Fruit fly (Drosophila melanogaster) whole organism, embryonic: Measurements from ENCODE around the gene CG7058.

Experiments
- CG1024 ChIP-seq: fragments of 200-800 bp; sonication (Bioruptor generic); IDR thresholded peaks from 2 replicates; pipeline ENCODE4 v1.3.6; 2022; ENCODE audit warnings: missing biosample characterization, missing genetic modification characterization
- CG11093 ChIP-seq: fragments of 200-800 bp; sonication (Bioruptor generic); IDR thresholded peaks from 3 replicates; pipeline ENCODE4 v1.3.6; 2022; ENCODE audit warnings: missing biosample characterization, missing genetic modification characterization
- CG11247 ChIP-seq: fragments of 200-800 bp; sonication (Bioruptor generic); IDR thresholded peaks from 2 replicates; pipeline ENCODE4 v1.3.6; 2022; ENCODE audit warnings: missing biosample characterization, missing genetic modification characterization
- CG11696 ChIP-seq: fragments of 200-800 bp; sonication (Bioruptor generic); IDR thresholded peaks from 2 replicates; pipeline ENCODE4 v1.3.6; 2022; ENCODE audit warnings: missing biosample characterization, missing genetic modification characterization
- CG13287 ChIP-seq: fragments of 200-800 bp; sonication (Bioruptor generic); IDR thresholded peaks from 2 replicates; pipeline ENCODE4 v1.3.6; 2022; ENCODE audit warnings: missing biosample characterization, missing genetic modification characterization; ENCODE audit not compliant: partially characterized antibody
- CG15011 ChIP-seq: fragments of 200-800 bp; sonication (Bioruptor generic); optimal IDR thresholded peaks from 3 replicates; lab custom pipeline; 2018; ENCODE audit warnings: missing biosample characterization, mild to moderate bottlenecking, missing genetic modification characterization
- CG15479 ChIP-seq: fragments of 200-800 bp; sonication (Bioruptor generic); optimal IDR thresholded peaks from 3 replicates; lab custom pipeline; 2019; ENCODE audit warnings: missing biosample characterization, mild to moderate bottlenecking, missing genetic modification characterization, moderate library complexity
- CG16779 ChIP-seq: fragments of 200-800 bp; sonication (Bioruptor generic); IDR thresholded peaks from 2 replicates; pipeline ENCODE4 v1.3.6; 2022; ENCODE audit warnings: missing biosample characterization, missing genetic modification characterization
- CG16813 ChIP-seq: fragments of 200-800 bp; sonication (Bioruptor generic); IDR thresholded peaks from 3 replicates; pipeline ENCODE4 v1.3.6; 2022; ENCODE audit warnings: missing biosample characterization, missing genetic modification characterization; ENCODE audit not compliant: partially characterized antibody
- CG16815 ChIP-seq: fragments of 200-800 bp; sonication (Bioruptor generic); optimal IDR thresholded peaks from 3 replicates; lab custom pipeline; 2017; ENCODE audit warnings: missing biosample characterization, mild to moderate bottlenecking, missing genetic modification characterization
- CG17612 ChIP-seq: fragments of 200-800 bp; sonication (Bioruptor generic); IDR thresholded peaks from 2 replicates; pipeline ENCODE4 v1.3.6; 2022; ENCODE audit warnings: missing biosample characterization, missing genetic modification characterization
- CG17802 ChIP-seq: fragments of 200-800 bp; sonication (Bioruptor generic); optimal IDR thresholded peaks from 2 replicates; lab custom pipeline; 2018; ENCODE audit warnings: missing biosample characterization, mild to moderate bottlenecking, missing genetic modification characterization, moderate library complexity
- CG17912 ChIP-seq: fragments of 200-800 bp; sonication (Bioruptor generic); optimal IDR thresholded peaks from 2 replicates; lab custom pipeline; 2018; ENCODE audit warnings: missing biosample characterization, mild to moderate bottlenecking, missing genetic modification characterization
- CG2202 ChIP-seq: fragments of 200-800 bp; sonication (Bioruptor generic); optimal IDR thresholded peaks from 2 replicates; lab custom pipeline; 2018; ENCODE audit warnings: missing biosample characterization, mild to moderate bottlenecking, missing genetic modification characterization
- CG30020 ChIP-seq: fragments of 200-800 bp; optimal IDR thresholded peaks from 2 replicates; lab custom pipeline; 2019; ENCODE audit warnings: missing biosample characterization, mild to moderate bottlenecking, missing genetic modification characterization, moderate library complexity
- CG31365 ChIP-seq: fragments of 200-800 bp; sonication (Bioruptor generic); optimal IDR thresholded peaks from 2 replicates; lab custom pipeline; 2018; ENCODE audit warnings: missing biosample characterization, mild to moderate bottlenecking, missing genetic modification characterization
- CG4360 ChIP-seq: fragments of 200-800 bp; sonication (Bioruptor generic); IDR thresholded peaks from 2 replicates; pipeline ENCODE4 v1.3.6; 2022; ENCODE audit warnings: missing biosample characterization, missing genetic modification characterization
- CG6791 ChIP-seq: fragments of 200-800 bp; sonication (Bioruptor generic); IDR thresholded peaks from 3 replicates; pipeline ENCODE4 v1.3.6; 2022; ENCODE audit warnings: missing biosample characterization, missing genetic modification characterization; ENCODE audit not compliant: partially characterized antibody
- CG7357 ChIP-seq: fragments of 200-800 bp; sonication (Bioruptor generic); IDR thresholded peaks from 3 replicates; pipeline ENCODE4 v1.3.6; 2022; ENCODE audit warnings: missing biosample characterization, missing genetic modification characterization
- CG7839 ChIP-seq: fragments of 200-800 bp; sonication (Bioruptor generic); optimal IDR thresholded peaks from 3 replicates; lab custom pipeline; 2018; ENCODE audit warnings: missing biosample characterization, mild to moderate bottlenecking, missing genetic modification characterization, moderate library complexity
- CG7987 ChIP-seq: fragments of 200-800 bp; sonication (Bioruptor generic); optimal IDR thresholded peaks from 2 replicates; lab custom pipeline; 2018; ENCODE audit warnings: missing biosample characterization, mild to moderate bottlenecking, missing genetic modification characterization, moderate library complexity
- Camta ChIP-seq: fragments of 200-800 bp; sonication (Bioruptor generic); optimal IDR thresholded peaks from 2 replicates; lab custom pipeline; 2016; ENCODE audit warnings: missing biosample characterization, missing genetic modification characterization
- CkIIα-i1 ChIP-seq: fragments of 200-800 bp; sonication (Bioruptor generic); IDR thresholded peaks from 2 replicates; pipeline ENCODE4 v1.3.6; 2022; ENCODE audit warnings: missing biosample characterization, missing genetic modification characterization
- Dbx ChIP-seq: fragments of 200-800 bp; sonication (Bioruptor generic); IDR thresholded peaks from 3 replicates; pipeline ENCODE4 v1.3.6; 2022; ENCODE audit warnings: missing biosample characterization, missing genetic modification characterization
- Dfd ChIP-seq, 2 experiments: fragments of >200 bp; optimal IDR thresholded peaks; 2 replicates each; lab custom pipeline; 2017; ENCODE audit warnings: missing biosample characterization in 2 of 2, missing genetic modification characterization in 2 of 2
- Fer1 ChIP-seq: fragments of 200-800 bp; sonication (Bioruptor generic); optimal IDR thresholded peaks from 2 replicates; lab custom pipeline; 2017; ENCODE audit warnings: missing biosample characterization, mild to moderate bottlenecking, missing genetic modification characterization
- HLH3B ChIP-seq: fragments of 200-800 bp; sonication (Bioruptor generic); IDR thresholded peaks from 2 replicates; pipeline ENCODE4 v1.3.6; 2022; ENCODE audit warnings: missing biosample characterization, missing genetic modification characterization
- Hey ChIP-seq: fragments of 200-800 bp; sonication (Bioruptor generic); optimal IDR thresholded peaks from 3 replicates; lab custom pipeline; 2018; ENCODE audit warnings: missing biosample characterization, mild to moderate bottlenecking, missing genetic modification characterization
- HmgZ ChIP-seq: fragments of 200-800 bp; sonication (Bioruptor generic); optimal IDR thresholded peaks from 2 replicates; lab custom pipeline; 2018; ENCODE audit warnings: missing biosample characterization, mild to moderate bottlenecking, missing genetic modification characterization
- Hmr ChIP-seq: fragments of 200-800 bp; sonication (Bioruptor generic); optimal IDR thresholded peaks from 3 replicates; lab custom pipeline; 2017; ENCODE audit warnings: mild to moderate bottlenecking, missing biosample characterization, missing genetic modification reagents, missing genetic modification characterization
- Hr39 ChIP-seq: fragments of >200 bp; optimal IDR thresholded peaks from 2 replicates; lab custom pipeline; 2017
- MTF-1 ChIP-seq: fragments of 200-800 bp; sonication (Bioruptor generic); optimal IDR thresholded peaks from 2 replicates; lab custom pipeline; 2018; ENCODE audit warnings: missing biosample characterization, mild to moderate bottlenecking, missing genetic modification characterization, borderline replicate concordance
- NfI ChIP-seq: fragments of 200-800 bp; sonication (Bioruptor generic); optimal IDR thresholded peaks from 3 replicates; lab custom pipeline; 2018; ENCODE audit warnings: missing biosample characterization, mild to moderate bottlenecking, missing genetic modification characterization, moderate library complexity
- Xrp1 ChIP-seq: fragments of 200-800 bp; sonication (Bioruptor generic); IDR thresholded peaks from 2 replicates; pipeline ENCODE4 v1.3.6; 2022; ENCODE audit warnings: missing biosample characterization, missing genetic modification characterization
- az2 ChIP-seq: fragments of 200-800 bp; sonication (Bioruptor generic); optimal IDR thresholded peaks from 3 replicates; lab custom pipeline; 2016; ENCODE audit warnings: missing biosample characterization, missing genetic modification characterization
- cas ChIP-seq: fragments of 200-800 bp; sonication (Bioruptor generic); IDR thresholded peaks from 2 replicates; pipeline ENCODE4 v1.3.6; 2022; ENCODE audit warnings: missing biosample characterization, missing genetic modification characterization
- dan ChIP-seq: fragments of 200-800 bp; sonication (Bioruptor generic); IDR thresholded peaks from 2 replicates; pipeline ENCODE4 v1.3.6; 2022; ENCODE audit warnings: missing biosample characterization, missing genetic modification characterization
- esg ChIP-seq: fragments of 200-800 bp; sonication (Bioruptor generic); conservative IDR thresholded peaks from 2 replicates; pipeline ENCODE4 v1.3.6; 2022; ENCODE audit warnings: missing biosample characterization, missing genetic modification characterization
- eve ChIP-seq, 2 experiments: fragments of >200 bp; optimal IDR thresholded peaks; 2 replicates each; lab custom pipeline; 2017; ENCODE audit warnings: missing biosample characterization in 2 of 2, missing genetic modification characterization in 2 of 2
- ftz-f1 ChIP-seq: fragments of 200-800 bp; sonication (Bioruptor generic); optimal IDR thresholded peaks from 2 replicates; lab custom pipeline; 2016; ENCODE audit warnings: missing biosample characterization, missing genetic modification characterization
- ham ChIP-seq: fragments of 200-800 bp; sonication (Bioruptor generic); IDR thresholded peaks from 2 replicates; pipeline ENCODE4 v1.3.6; 2022; ENCODE audit warnings: missing biosample characterization, missing genetic modification characterization
- lov ChIP-seq, 2 experiments: fragments of 200-800 bp in 1 of 2; fragments of >200 bp in 1 of 2; sonication (Bioruptor generic) in 1 of 2; IDR thresholded peaks in 1 of 2; optimal IDR thresholded peaks in 1 of 2; 2 replicates in 1 of 2; 3 replicates in 1 of 2; pipeline versions ENCODE4 v1.3.6 to Lab custom; 2017 to 2022; ENCODE audit warnings: missing biosample characterization in 1 of 2, missing genetic modification characterization in 1 of 2
- mirr ChIP-seq: fragments of 200-800 bp; sonication (Bioruptor generic); optimal IDR thresholded peaks from 3 replicates; lab custom pipeline; 2018; ENCODE audit warnings: missing biosample characterization, mild to moderate bottlenecking, missing genetic modification characterization
- nerfin-2 ChIP-seq: fragments of 200-800 bp; sonication (Bioruptor generic); IDR thresholded peaks from 2 replicates; pipeline ENCODE4 v1.3.6; 2022; ENCODE audit warnings: missing biosample characterization, missing genetic modification characterization; ENCODE audit not compliant: partially characterized antibody
- prd ChIP-seq, 3 experiments: fragments of >200 bp in 2 of 3; fragments of 200-800 bp in 1 of 3; sonication (Bioruptor generic) in 1 of 3; optimal IDR thresholded peaks in 2 of 3; IDR thresholded peaks in 1 of 3; 2 replicates in 2 of 3; 3 replicates in 1 of 3; pipeline versions ENCODE4 v1.3.6 to Lab custom; 2017 to 2022; ENCODE audit warnings: missing biosample characterization in 1 of 3, missing genetic modification characterization in 1 of 3
- salm ChIP-seq: fragments of 200-800 bp; sonication (Bioruptor generic); optimal IDR thresholded peaks from 2 replicates; lab custom pipeline; 2018; ENCODE audit warnings: missing biosample characterization, mild to moderate bottlenecking, missing genetic modification characterization
- schlank ChIP-seq: fragments of 200-800 bp; sonication (Bioruptor generic); optimal IDR thresholded peaks from 2 replicates; lab custom pipeline; 2018; ENCODE audit warnings: missing biosample characterization, mild to moderate bottlenecking, missing genetic modification characterization
- usp ChIP-seq: fragments of >200 bp; optimal IDR thresholded peaks from 2 replicates; lab custom pipeline; 2017; ENCODE audit warnings: missing biosample characterization, missing genetic modification characterization
- vfl ChIP-seq: fragments of 200-800 bp; sonication (Bioruptor generic); optimal IDR thresholded peaks from 2 replicates; lab custom pipeline; 2016; ENCODE audit warnings: missing biosample characterization, missing genetic modification characterization
- vnd ChIP-seq: fragments of 200-800 bp; sonication (Bioruptor generic); IDR thresholded peaks from 3 replicates; pipeline ENCODE4 v1.3.6; 2022; ENCODE audit warnings: missing biosample characterization, missing genetic modification characterization; ENCODE audit not compliant: partially characterized antibody
- zen ChIP-seq: fragments of 200-800 bp; sonication (Bioruptor generic); optimal IDR thresholded peaks from 3 replicates; lab custom pipeline; 2018; ENCODE audit warnings: missing biosample characterization, mild to moderate bottlenecking, missing genetic modification characterization, moderate library complexity

Gene CG7058

DNA sequence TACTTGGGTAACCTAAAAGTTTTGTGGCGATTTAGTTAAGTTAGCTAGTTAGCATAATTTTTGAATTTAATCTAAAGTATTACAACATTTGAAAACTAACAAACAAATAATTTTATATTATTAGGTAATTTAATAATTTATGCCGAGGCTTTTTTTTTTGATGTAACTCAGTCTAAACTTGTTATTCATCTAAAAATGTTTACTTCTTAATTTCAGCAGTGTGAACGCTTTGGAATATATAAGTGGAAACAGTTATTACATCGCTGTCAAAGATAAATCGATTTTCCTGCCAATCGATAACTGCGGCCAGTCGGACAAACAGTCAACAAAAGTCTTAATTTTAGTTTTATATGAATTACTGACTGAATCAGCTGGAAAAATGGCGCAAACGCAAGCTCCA is 51.4 kb downstream of the CG7058 start, which contains the start of gene Usp39 (continued):
- TF ChIP-seq CG31365 (tag; lab: Kevin White, UChicago) (no peak), CG2202 (tag; lab: Kevin White, UChicago) (no peak), ham (GFP tag; lab: Robert Waterston, UW) (no peak), CG4360 (no peak), lov (optimal IDR thresholded peaks at IDR 0.05; lab: Kevin White, UChicago) (no peak), lov (GFP tag; IDR thresholded peaks at IDR 0.05; lab: Robert Waterston, UW) (no peak), vnd (GFP tag; lab: Robert Waterston, UW) (peak; percentile 52; the same call in 2 of the 3 replicates), CG17912 (GFP tag; lab: Kevin White, UChicago) (no peak), CG6791 (GFP tag; lab: Robert Waterston, UW) (peak; percentile 82), nerfin-2 (no peak), az2 (peak; percentile 31), salm (tag; lab: Kevin White, UChicago) (no peak), CG17802 (tag; lab: Kevin White, UChicago) (peak; percentile 92), MTF-1 (no peak), CG15479 (GFP tag; lab: Kevin White, UChicago) (no peak), CG11696 (no peak), Dbx (GFP tag; lab: Robert Waterston, UW) (no peak), dan (GFP tag; lab: Robert Waterston, UW) (no peak), zen (tag; lab: Kevin White, UChicago) (peak; percentile 27), CG15011 (GFP tag; lab: Kevin White, UChicago) (no peak), CG1024 (peak; percentile 71; the same call in 1 of the 2 replicates), CG13287 (GFP tag; lab: Robert Waterston, UW) (peak; percentile 53), CG7987 (no peak), prd (optimal IDR thresholded peaks at IDR 0.05; lab: Kevin White, UChicago) (no peak), prd (GFP tag; IDR thresholded peaks at IDR 0.05; lab: Robert Waterston, UW) (no peak), usp (GFP tag; lab: Kevin White, UChicago) (no peak), CG11093 (no peak), CG16813 (GFP tag; lab: Robert Waterston, UW) (peak; percentile 59), CG11247 (GFP tag; lab: Robert Waterston, UW) (no peak), CG7839 (no peak), HmgZ (no peak), eve (GFP tag; optimal IDR thresholded peaks at IDR 0.05; lab: Kevin White, UChicago) (no peak), ftz-f1 (GFP tag; lab: Kevin White, UChicago) (no peak), CG16779 (GFP tag; lab: Robert Waterston, UW) (no peak), CG17612 (GFP tag; lab: Robert Waterston, UW) (no peak), CG16815 (GFP tag; lab: Kevin White, UChicago) (no peak), Fer1 (no peak), esg (GFP tag; lab: Robert Waterston, UW) (no peak), Hmr (GFP tag; lab: Kevin White, UChicago) (no peak), Hey (tag; lab: Kevin White, UChicago) (no peak), mirr (no peak), Hr39 (lab: Kevin White, UChicago) (no peak), schlank (tag; lab: Kevin White, UChicago) (no peak), CG7357 (peak; percentile 99), CkIIα-i1 (no peak), Dfd (GFP tag; optimal IDR thresholded peaks at IDR 0.05; lab: Kevin White, UChicago) (no peak), vfl (GFP tag; lab: Kevin White, UChicago) (no peak), Camta (GFP tag; lab: Kevin White, UChicago) (no peak), NfI (GFP tag; lab: Kevin White, UChicago) (no peak), HLH3B (GFP tag; lab: Robert Waterston, UW) (no peak), cas (GFP tag; lab: Robert Waterston, UW) (no peak), Xrp1 (GFP tag; lab: Robert Waterston, UW) (no peak), CG30020 (tag; lab: Kevin White, UChicago) (peak; percentile 91)
